Worm (Caenorhabditis elegans): ENCODE results near the gene dsl-7.

ce11 chrV:13003378-13003777 lies 10.4 kb downstream of the dsl-7 start:
- TF ChIP-seq hmg-1.2 (GFP tag; IDR thresholded peaks at IDR 0.05) (peak; percentile 78), ekl-4 (GFP tag; IDR thresholded peaks at IDR 0.05) (peak; percentile 58; the same call in 1 of the 2 replicates), ztf-26 (tag; optimal IDR thresholded peaks at IDR 0.05) (peak; percentile 51), snpc-1.1 (tag; optimal IDR thresholded peaks at IDR 0.05; ENCODE audit: insufficient read depth) (no peak), K11D2.4 (GFP tag; IDR thresholded peaks at IDR 0.05) (no peak), mel-28 (tag; optimal IDR thresholded peaks at IDR 0.05; ENCODE audit: borderline replicate concordance) (peak; percentile 22), nfya-1 (tag; optimal IDR thresholded peaks at IDR 0.05; ENCODE audit: borderline replicate concordance, insufficient read depth) (no peak), athp-1 (tag; optimal IDR thresholded peaks at IDR 0.05) (peak; percentile 50), hrde-1 (tag; optimal IDR thresholded peaks at IDR 0.05; ENCODE audit: borderline replicate concordance) (peak; percentile 63)

All from whole organism, young adult.